Worm (Caenorhabditis elegans): ENCODE measurements around the gene F16B4.6.

- TF ChIP-seq snpc-4 (tag; optimal IDR thresholded peaks at IDR 0.05) = no peak
- TF ChIP-seq irx-1 (tag; optimal IDR thresholded peaks at IDR 0.05) = no peak
- no peak for TF ChIP-seq elt-3 (tag; optimal IDR thresholded peaks at IDR 0.05)
- no peak for TF ChIP-seq nhr-84 (tag; optimal IDR thresholded peaks at IDR 0.05)
- TF ChIP-seq ama-1 (optimal IDR thresholded peaks at IDR 0.05) = no peak
- no peak for TF ChIP-seq ztf-11 (tag; optimal IDR thresholded peaks at IDR 0.05)
- no peak for TF ChIP-seq aha-1 (tag; optimal IDR thresholded peaks at IDR 0.05)
- no peak for TF ChIP-seq egl-27 (tag; optimal IDR thresholded peaks at IDR 0.05)
- TF ChIP-seq elt-2 (tag; optimal IDR thresholded peaks at IDR 0.05) = no peak
- TF ChIP-seq nhr-237 (tag; optimal IDR thresholded peaks at IDR 0.05) = no peak
- no peak for TF ChIP-seq lir-3 (tag; optimal IDR thresholded peaks at IDR 0.05; ENCODE audit: poor library complexity)
Observed at ce11 chrV:1586906-1587305, at the start of gene F16B4.6.

All from whole organism, L1 larva.